Worm (Caenorhabditis elegans) whole organism, late embryonic: ENCODE data around the gene C29E4.12.
"Not testable (repeated sequence)": the region's sequence is repeated elsewhere in the genome, so short reads cannot be mapped to it uniquely, and the experiment has no call there.

ENCODE experiments used
- ama-1 ChIP-seq: fragments of 150-350 bp; optimal IDR thresholded peaks from 2 replicates; lab custom pipeline; 2014
- ceh-48 ChIP-seq: sonication (generic microtip); optimal IDR thresholded peaks from 2 replicates; lab custom pipeline; 2016; ENCODE audit warnings: missing genetic modification characterization, inconsistent platforms, missing compliant biosample characterization
- ceh-9 ChIP-seq: sonication (generic microtip); optimal IDR thresholded peaks from 2 replicates; lab custom pipeline; 2016; ENCODE audit warnings: mild to moderate bottlenecking, missing genetic modification characterization, inconsistent platforms, missing compliant biosample characterization
- ets-4 ChIP-seq: sonication (generic microtip); optimal IDR thresholded peaks from 2 replicates; lab custom pipeline; 2016; ENCODE audit warnings: missing genetic modification characterization, missing compliant biosample characterization
- eyg-1 ChIP-seq: sonication (generic microtip); optimal IDR thresholded peaks from 2 replicates; lab custom pipeline; 2016; ENCODE audit warnings: missing genotype, missing genetic modification characterization, missing compliant biosample characterization
- gmeb-2 ChIP-seq: sonication (generic microtip); optimal IDR thresholded peaks from 2 replicates; lab custom pipeline; 2016; ENCODE audit warnings: missing genetic modification characterization, inconsistent platforms, missing compliant biosample characterization
- lim-6 ChIP-seq: sonication (generic microtip); optimal IDR thresholded peaks from 2 replicates; lab custom pipeline; 2016; ENCODE audit warnings: missing genetic modification characterization, missing compliant biosample characterization
- lin-11 ChIP-seq: fragments of 200-800 bp; sonication (Bioruptor generic); optimal IDR thresholded peaks from 2 replicates; lab custom pipeline; 2018; ENCODE audit warnings: mild to moderate bottlenecking, missing genetic modification characterization, missing compliant biosample characterization
- pha-4 ChIP-seq: fragments of 150-350 bp; optimal IDR thresholded peaks from 2 replicates; lab custom pipeline; 2018; ENCODE audit warnings: missing biosample characterization, missing genetic modification reagents, missing genetic modification characterization
- pqm-1 ChIP-seq: sonication (generic microtip); optimal IDR thresholded peaks from 2 replicates; lab custom pipeline; 2016; ENCODE audit warnings: missing genetic modification characterization, missing compliant biosample characterization
- unc-86 ChIP-seq: sonication (generic microtip); optimal IDR thresholded peaks from 2 replicates; lab custom pipeline; 2016; ENCODE audit warnings: missing genetic modification characterization, missing compliant biosample characterization

ce11 chrIII:7962641-7963040 is 21.7 kb downstream of the C29E4.12 start, which contains the start of gene F54H12.4:
- not testable (repeated sequence) for TF ChIP-seq pha-4; ama-1; ceh-48 (tag; lab: Kevin White, UChicago); unc-86; ceh-9; gmeb-2; eyg-1; pqm-1; lim-6 (tag; lab: Kevin White, UChicago); ets-4 (tag; lab: Kevin White, UChicago); lin-11 (tag; lab: Kevin White, UChicago)
